Fruit fly (Drosophila melanogaster) ovary, adult (tissue): ENCODE data around the gene CG32121.

ENCODE experiments used
- CG17801 ChIP-seq: fragments of 200-800 bp; optimal IDR thresholded peaks from 2 replicates; lab custom pipeline; 2019; ENCODE audit warnings: missing biosample characterization, mild to moderate bottlenecking, missing genetic modification characterization, moderate library complexity; ENCODE audit not compliant: partially characterized antibody

The CG32121 gene

dm6 chr3L:13381160-13381559 is 41.0 kb downstream of the CG32121 start, which contains the start of gene CG14107:
Gene CG14107 (minus strand): TSS chr3L:13381346.
- TF ChIP-seq CG17801 (GFP tag; lab: Kevin White, UChicago), result no peak

dm6 chr3L:13378202-13378601 is 43.9 kb downstream of the CG32121 start, which contains the start of gene SNCF:
Gene SNCF (plus strand): TSS chr3L:13378583.
- no peak for TF ChIP-seq CG17801 (GFP tag; lab: Kevin White, UChicago)

DNA sequence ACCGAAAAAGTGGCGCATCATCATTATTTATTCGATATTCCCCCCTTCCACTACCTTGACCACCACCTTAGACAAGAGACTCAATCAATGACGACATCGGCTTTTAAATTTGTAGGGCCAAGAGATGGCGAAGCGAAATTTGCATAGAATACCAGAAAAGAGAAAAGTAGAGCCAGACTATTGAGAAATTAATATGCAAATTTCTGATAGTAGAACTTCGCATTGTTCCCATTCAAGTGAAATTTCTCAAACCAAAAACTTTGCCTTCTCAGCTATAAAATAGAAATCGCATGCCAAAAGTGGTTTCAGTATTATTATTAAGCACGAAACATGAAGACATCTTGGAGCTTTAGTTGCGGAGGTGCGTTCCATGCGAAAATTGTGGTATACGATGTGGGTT is 44.5 kb downstream of the CG32121 start, which contains the start of gene CG14111:
TSS of gene CG14111 (plus strand) at position 301 of the 400 bp plus-strand sequence.
- no peak for TF ChIP-seq CG17801 (GFP tag; lab: Kevin White, UChicago)
